Worm (Caenorhabditis elegans): ENCODE measurements around the gene nstp-10.

DNA sequence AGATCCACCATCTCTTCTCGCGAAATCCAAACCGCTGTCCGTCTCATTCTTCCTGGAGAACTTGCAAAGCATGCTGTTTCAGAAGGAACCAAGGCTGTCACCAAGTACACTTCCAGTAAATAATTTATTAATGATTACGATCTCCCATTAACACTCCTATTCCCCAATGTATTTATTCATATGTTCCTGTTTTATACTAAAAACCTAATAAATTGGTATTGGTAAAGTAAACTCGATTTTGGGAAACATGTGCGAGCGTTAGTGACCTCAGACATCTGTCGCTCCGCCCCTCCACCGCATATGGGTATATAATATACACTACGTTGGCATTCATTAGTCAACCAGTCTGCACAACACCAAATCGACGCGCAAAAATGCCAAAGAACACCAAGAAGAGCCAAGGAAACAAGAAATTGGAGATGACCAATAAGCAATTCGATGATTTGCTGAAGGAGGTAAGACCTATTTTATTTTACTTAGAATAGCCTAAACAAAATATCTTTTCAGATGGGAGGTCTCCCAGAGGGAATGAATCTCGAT, 3.5 kb downstream of the nstp-10 start, which contains the start of gene C50F4.6:
- no peak for TF ChIP-seq mml-1 (tag; optimal IDR thresholded peaks at IDR 0.05)
- TF ChIP-seq unc-39 (tag; optimal IDR thresholded peaks at IDR 0.05), result no peak
- TF ChIP-seq nhr-12 (tag; optimal IDR thresholded peaks at IDR 0.05), result no peak
- no peak for TF ChIP-seq eor-1 (tag; optimal IDR thresholded peaks at IDR 0.05)
